Fruit fly (Drosophila melanogaster) whole organism, adult: ENCODE measurements around the gene CG15382.

Experiments used
- Mnt ChIP-seq: fragments of 200-800 bp; sonication (Bioruptor generic); optimal IDR thresholded peaks from 2 replicates; lab custom pipeline; 2016; ENCODE audit warnings: missing biosample characterization, mild to moderate bottlenecking, missing genetic modification characterization
- bab1 ChIP-seq: fragments of 200-800 bp; sonication (Bioruptor generic); optimal IDR thresholded peaks from 3 replicates; lab custom pipeline; 2019; ENCODE audit warnings: missing biosample characterization, mild to moderate bottlenecking, missing genetic modification characterization, moderate library complexity
- pad ChIP-seq: fragments of 200-800 bp; sonication (Bioruptor generic); optimal IDR thresholded peaks from 3 replicates; lab custom pipeline; 2017; ENCODE audit warnings: missing biosample characterization, missing genetic modification characterization, mild to moderate bottlenecking, moderate library complexity, missing genetic modification reagents

dm6 chr2L:2193357-2193780, 37.8 kb downstream of the CG15382 start:
- TF ChIP-seq pad (GFP tag; lab: Kevin White, UChicago) (peak; percentile 86), Mnt (peak; percentile 99), bab1 (GFP tag; lab: Kevin White, UChicago) (peak; percentile 85)
